Worm (Caenorhabditis elegans) whole organism, L3 larva: ENCODE measurements around the gene C29F9.9.

ENCODE experiments used
- aly-2 ChIP-seq: fragments of 150-350 bp; optimal IDR thresholded peaks from 2 replicates; lab custom pipeline; 2014; ENCODE audit warnings: missing biosample characterization, missing genetic modification characterization
- ama-1 ChIP-seq: fragments of 150-350 bp; optimal IDR thresholded peaks from 2 replicates; lab custom pipeline; 2018
- daf-12 ChIP-seq: fragments of 150-350 bp; optimal IDR thresholded peaks from 2 replicates; lab custom pipeline; 2014; ENCODE audit warnings: missing biosample characterization, missing genetic modification reagents, missing genetic modification characterization
- egl-27 ChIP-seq: sonication (generic microtip); optimal IDR thresholded peaks from 4 replicates; lab custom pipeline; 2017; ENCODE audit warnings: missing biosample characterization, missing genetic modification reagents, missing genetic modification characterization
- elt-2 ChIP-seq: sonication (generic microtip); optimal IDR thresholded peaks from 2 replicates; lab custom pipeline; 2016; ENCODE audit warnings: missing genetic modification reagents, mild to moderate bottlenecking, missing genetic modification characterization, missing compliant biosample characterization
- elt-3 ChIP-seq, 3 experiments: fragments of 150-350 bp in 1 of 3; sonication (generic microtip) in 2 of 3; optimal IDR thresholded peaks; 2 replicates in 2 of 3; 4 replicates in 1 of 3; lab custom pipeline; 2014 to 2017; ENCODE audit warnings: missing biosample characterization in 3 of 3, missing genetic modification characterization in 3 of 3
- hmg-11 ChIP-seq: sonication (generic microtip); optimal IDR thresholded peaks from 2 replicates; lab custom pipeline; 2016; ENCODE audit warnings: missing genetic modification characterization, missing compliant biosample characterization
- nfya-1 ChIP-seq: sonication (generic microtip); optimal IDR thresholded peaks from 2 replicates; lab custom pipeline; 2017; ENCODE audit warnings: missing genetic modification characterization, mild to moderate bottlenecking, missing compliant biosample characterization, antibody characterized with exemption, moderate library complexity; ENCODE audit not compliant: insufficient read depth
- nhr-11 ChIP-seq: fragments of 150-350 bp; optimal IDR thresholded peaks from 2 replicates; lab custom pipeline; 2014; ENCODE audit warnings: missing biosample characterization, missing genetic modification characterization
- nhr-25 ChIP-seq: sonication (generic microtip); optimal IDR thresholded peaks from 2 replicates; lab custom pipeline; 2017; ENCODE audit warnings: missing biosample characterization, missing genetic modification characterization
- pha-4 ChIP-seq: fragments of 150-350 bp; optimal IDR thresholded peaks from 2 replicates; lab custom pipeline; 2014; ENCODE audit warnings: missing biosample characterization, missing genetic modification reagents, missing genetic modification characterization

DNA sequence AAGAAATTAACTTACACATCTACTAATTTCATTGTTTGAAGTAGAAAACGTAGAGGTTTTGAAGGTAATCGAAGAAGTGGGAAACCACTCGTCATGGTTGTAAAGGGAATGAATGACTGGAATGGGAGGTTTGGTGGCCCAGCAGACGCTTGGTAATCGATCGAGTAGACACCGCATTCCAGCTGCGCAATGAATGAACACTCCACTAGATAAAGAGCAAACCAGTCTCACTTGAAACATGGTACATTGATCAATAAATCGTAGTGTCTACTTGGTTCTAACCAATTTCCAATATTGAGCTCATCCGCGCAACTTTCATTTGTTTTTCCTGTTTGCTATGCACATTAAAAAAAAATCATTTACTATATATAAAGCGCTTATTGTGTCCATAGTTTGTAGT is 47.6 kb upstream of the C29F9.9 start, which contains the start of gene fbxb-84:
- TF ChIP-seq elt-2 (tag; lab: Kevin White, UChicago) (no peak), aly-2 (tag; lab: Kevin White, UChicago) (no peak), pha-4 (no peak), ama-1 (no peak), egl-27 (tag; lab: Kevin White, UChicago) (no peak), elt-3 (tag; optimal IDR thresholded peaks at IDR 0.05; lab: Kevin White, UChicago) (no peak), nfya-1 (no peak), daf-12 (tag; lab: Kevin White, UChicago) (no peak), nhr-11 (tag; lab: Kevin White, UChicago) (no peak), hmg-11 (tag; lab: Kevin White, UChicago) (no peak), nhr-25 (tag; lab: Kevin White, UChicago) (no peak)
